Worm (Caenorhabditis elegans) whole organism, L4 larva: ENCODE measurements around the gene F31E3.6.

ENCODE experiments used
- D1046.2 ChIP-seq: fragments of 200-800 bp; sonication (Bioruptor generic); IDR thresholded peaks from 2 replicates; pipeline ENCODE4 v1.3.6; 2022; ENCODE audit warnings: missing genetic modification characterization, missing compliant biosample characterization
- T20F7.1 ChIP-seq: fragments of 200-800 bp; sonication (Bioruptor generic); optimal IDR thresholded peaks from 2 replicates; lab custom pipeline; 2018; ENCODE audit warnings: mild to moderate bottlenecking, missing genetic modification characterization, missing compliant biosample characterization
- T26A8.4 ChIP-seq: fragments of 200-800 bp; sonication (Bioruptor generic); IDR thresholded peaks from 2 replicates; pipeline ENCODE4 v1.3.6; 2022; ENCODE audit warnings: missing genetic modification characterization, missing compliant biosample characterization
- Y48G9A.11 ChIP-seq: fragments of 200-800 bp; sonication (Bioruptor generic); IDR thresholded peaks from 2 replicates; pipeline ENCODE4 v1.3.6; 2022; ENCODE audit warnings: missing genetic modification reagents, missing genetic modification characterization, missing compliant biosample characterization
- aha-1 ChIP-seq: fragments of 150-350 bp; peaks from one replicate; lab custom pipeline; 2014; ENCODE audit warnings: missing biosample characterization, missing genetic modification characterization
- daf-16 ChIP-seq, 3 experiments: sonication (generic microtip); optimal IDR thresholded peaks; 2 replicates each; lab custom pipeline; 2016 to 2017; ENCODE audit warnings: missing genetic modification characterization in 3 of 3, missing genetic modification reagents in 3 of 3, mild to moderate bottlenecking in 2 of 3, missing compliant biosample characterization in 2 of 3, missing biosample characterization in 1 of 3, moderate library complexity in 1 of 3
- dve-1 ChIP-seq: sonication (generic microtip); optimal IDR thresholded peaks from 2 replicates; lab custom pipeline; 2017; ENCODE audit warnings: antibody characterized with exemption, mild to moderate bottlenecking, missing genetic modification characterization, missing compliant biosample characterization; ENCODE audit not compliant: insufficient read depth
- egl-43 ChIP-seq: fragments of 200-800 bp; sonication (Bioruptor generic); IDR thresholded peaks from 2 replicates; pipeline ENCODE4 v1.3.6; 2022; ENCODE audit warnings: missing genetic modification reagents, missing genetic modification characterization, missing compliant biosample characterization
- hif-1 ChIP-seq, 2 experiments: sonication (generic microtip); optimal IDR thresholded peaks; 2 replicates each; lab custom pipeline; 2016 to 2017; ENCODE audit warnings: missing compliant biosample characterization in 2 of 2, missing genetic modification characterization in 2 of 2, missing genetic modification reagents in 2 of 2, missing genotype in 2 of 2, mild to moderate bottlenecking in 1 of 2
- hlh-11 ChIP-seq: fragments of 200-800 bp; sonication (Bioruptor generic); optimal IDR thresholded peaks from 2 replicates; lab custom pipeline; 2018; ENCODE audit warnings: mild to moderate bottlenecking, missing genetic modification characterization, missing compliant biosample characterization
- hlh-30 ChIP-seq: sonication (generic microtip); optimal IDR thresholded peaks from 2 replicates; lab custom pipeline; 2017; ENCODE audit warnings: antibody characterized with exemption, mild to moderate bottlenecking, missing genetic modification characterization, missing compliant biosample characterization; ENCODE audit not compliant: insufficient read depth
- hmg-1.1 ChIP-seq: fragments of 200-800 bp; sonication (Bioruptor generic); IDR thresholded peaks from 2 replicates; pipeline ENCODE4 v1.3.6; 2022; ENCODE audit warnings: missing genetic modification reagents, missing genetic modification characterization, missing compliant biosample characterization
- lin-38 ChIP-seq: fragments of 200-800 bp; sonication (Bioruptor generic); IDR thresholded peaks from 2 replicates; pipeline ENCODE4 v1.3.6; 2022; ENCODE audit warnings: missing genetic modification reagents, missing genetic modification characterization, missing compliant biosample characterization
- lin-39 ChIP-seq: fragments of 150-350 bp; optimal IDR thresholded peaks from 2 replicates; lab custom pipeline; 2014; ENCODE audit warnings: missing biosample characterization, missing genetic modification reagents, missing genetic modification characterization
- lsy-2 ChIP-seq, 2 experiments: fragments of 150-350 bp in 1 of 2; sonication (generic microtip) in 1 of 2; optimal IDR thresholded peaks; 2 replicates each; lab custom pipeline; 2014 to 2017; ENCODE audit warnings: missing biosample characterization in 2 of 2, missing genetic modification characterization in 2 of 2
- mdl-1 ChIP-seq, 2 experiments: fragments of 150-350 bp in 1 of 2; sonication (generic microtip) in 1 of 2; optimal IDR thresholded peaks; 2 replicates each; lab custom pipeline; 2014 to 2017; ENCODE audit warnings: missing biosample characterization in 2 of 2, missing genetic modification characterization in 2 of 2
- mes-2 ChIP-seq: sonication (generic microtip); optimal IDR thresholded peaks from 2 replicates; lab custom pipeline; 2016; ENCODE audit warnings: missing genotype, mild to moderate bottlenecking, missing genetic modification characterization, missing compliant biosample characterization; ENCODE audit not compliant: poor library complexity, severe bottlenecking
- nhr-11 ChIP-seq: fragments of 150-350 bp; optimal IDR thresholded peaks from 2 replicates; lab custom pipeline; 2014; ENCODE audit warnings: missing biosample characterization, missing genetic modification characterization
- nhr-28 ChIP-seq: fragments of 150-350 bp; optimal IDR thresholded peaks from 2 replicates; lab custom pipeline; 2014; ENCODE audit warnings: missing biosample characterization, missing genetic modification characterization
- nhr-6 ChIP-seq: fragments of 150-350 bp; optimal IDR thresholded peaks from 2 replicates; lab custom pipeline; 2014; ENCODE audit warnings: missing biosample characterization, missing genetic modification characterization
- rbr-2 ChIP-seq: sonication (generic microtip); optimal IDR thresholded peaks from 2 replicates; lab custom pipeline; 2016; ENCODE audit warnings: missing genotype, missing genetic modification characterization, missing compliant biosample characterization
- set-16 ChIP-seq: fragments of 200-800 bp; sonication (Bioruptor generic); IDR thresholded peaks from 2 replicates; pipeline ENCODE4 v1.3.6; 2022; ENCODE audit warnings: missing genetic modification reagents, missing genetic modification characterization, missing compliant biosample characterization

Gene F31E3.6

ce11 chrIII:6981989-6982553 is at the start of gene F31E3.6:
Gene F31E3.6 (plus strand): TSS chrIII:6982081.
- TF ChIP-seq Y48G9A.11 (GFP tag; lab: Robert Waterston, UW) (peak; percentile 52; the same call in 1 of the 2 replicates), lin-38 (peak; percentile 44; the same call in 1 of the 2 replicates), hmg-1.1 (0 out of 2 replicates have a peak, but pooled peaks have one; percentile 41), lsy-2 (tag; optimal IDR thresholded peaks at IDR 0.05; lab: Kevin White, UChicago) (peak; percentile 9 to 28), T26A8.4 (GFP tag; lab: Robert Waterston, UW) (peak; percentile 14; the same call in 1 of the 2 replicates)

- TF ChIP-seq dve-1 (tag; lab: Kevin White, UChicago) (peak; percentile 34), aha-1 (peak; percentile 99), T20F7.1 (GFP tag; lab: Kevin White, UChicago) (no peak), hif-1 (tag; optimal IDR thresholded peaks at IDR 0.05; lab: Kevin White, UChicago) (peak in 1 of 2 experiments; percentile 97), D1046.2 (no peak), lin-39 (tag; lab: Kevin White, UChicago) (no peak)
- TF ChIP-seq, all 104 proteins: peak for 3
Measured at ce11 chrIII:6935269-6936017, 46.4 kb upstream of the F31E3.6 start, which contains the start of the genes F57B9.8 and coq-2. Gene F57B9.8 (minus strand): TSS chrIII:6935319. Gene coq-2 (plus strand): TSS chrIII:6935967.

ce11 chrIII:6939523-6939922 is 42.4 kb upstream of the F31E3.6 start, which contains the start of gene F57B9.3:
Gene F57B9.3 (plus strand): TSS chrIII:6939823.
- no peak for TF ChIP-seq daf-16 (GFP tag; optimal IDR thresholded peaks at IDR 0.05; lab: Kevin White, UChicago)
- peak; percentile 28 for TF ChIP-seq daf-16 (tag; optimal IDR thresholded peaks at IDR 0.05; lab: Kevin White, UChicago)
- TF ChIP-seq nhr-28 (tag; lab: Kevin White, UChicago), result no peak

ce11 chrIII:6945319-6945718 is 36.6 kb upstream of the F31E3.6 start:
- TF ChIP-seq set-16 (GFP tag; lab: Robert Waterston, UW), result peak; percentile 65
- TF ChIP-seq egl-43 (GFP tag; lab: Robert Waterston, UW), result 0 out of 2 replicates have a peak, but pooled peaks have one; percentile 23
- TF ChIP-seq D1046.2, result no peak

ce11 chrIII:6945747-6946146 is 36.1 kb upstream of the F31E3.6 start, which contains the start of gene abu-13:
Gene abu-13 (minus strand): TSS chrIII:6945898.
- no peak for TF ChIP-seq daf-16 (GFP tag; optimal IDR thresholded peaks at IDR 0.05; lab: Kevin White, UChicago)
- no peak for TF ChIP-seq daf-16 (tag; optimal IDR thresholded peaks at IDR 0.05; lab: Kevin White, UChicago)
- TF ChIP-seq nhr-11 (tag; lab: Kevin White, UChicago), result no peak
- TF ChIP-seq nhr-28 (tag; lab: Kevin White, UChicago), result peak; percentile 19
- TF ChIP-seq hlh-11 (tag; lab: Kevin White, UChicago), result peak; percentile 7
- peak in 1 of 2 experiments; percentile 10 for TF ChIP-seq mdl-1 (tag; optimal IDR thresholded peaks at IDR 0.05; lab: Kevin White, UChicago)

- TF ChIP-seq hlh-30 (tag; lab: Kevin White, UChicago) (peak; percentile 4), nhr-6 (tag; lab: Kevin White, UChicago) (no peak), T20F7.1 (GFP tag; lab: Kevin White, UChicago) (peak; percentile 95), daf-16 (GFP tag; optimal IDR thresholded peaks at IDR 0.05; lab: Kevin White, UChicago) (no peak), daf-16 (tag; optimal IDR thresholded peaks at IDR 0.05; lab: Kevin White, UChicago) (peak; percentile 18), Y48G9A.11 (GFP tag; lab: Robert Waterston, UW) (peak; percentile 97), rbr-2 (tag; lab: Kevin White, UChicago) (no peak), nhr-11 (tag; lab: Kevin White, UChicago) (no peak), lsy-2 (tag; optimal IDR thresholded peaks at IDR 0.05; lab: Kevin White, UChicago) (peak in 1 of 2 experiments; percentile 27), aha-1 (peak; percentile 56), mes-2 (tag; lab: Kevin White, UChicago) (peak; percentile 28)
Measured at ce11 chrIII:6946382-6946781, 35.5 kb upstream of the F31E3.6 start, which contains the start of gene let-711. Gene let-711 (plus strand): TSS chrIII:6946718.
